Worm (Caenorhabditis elegans) whole organism, young adult: Measurements from ENCODE around the gene dmsr-4.

Source experiments
- F39B2.1 ChIP-seq: fragments of 200-800 bp; sonication (Bioruptor generic); IDR thresholded peaks from 2 replicates; pipeline ENCODE4 v1.3.6; 2022; ENCODE audit warnings: missing genetic modification reagents, missing genetic modification characterization, missing compliant biosample characterization
- F57C9.4 ChIP-seq: sonication (generic microtip); optimal IDR thresholded peaks from 2 replicates; lab custom pipeline; 2017; ENCODE audit warnings: mild to moderate bottlenecking, missing genetic modification characterization, missing compliant biosample characterization
- aptf-3 ChIP-seq: fragments of 200-800 bp; sonication (Bioruptor generic); IDR thresholded peaks from 2 replicates; pipeline ENCODE4 v1.3.6; 2022; ENCODE audit warnings: missing genetic modification characterization, missing compliant biosample characterization
- attf-5 ChIP-seq: fragments of 200-800 bp; sonication (Bioruptor generic); optimal IDR thresholded peaks from 2 replicates; lab custom pipeline; 2018; ENCODE audit warnings: mild to moderate bottlenecking, missing genetic modification characterization, missing compliant biosample characterization
- fkh-3 ChIP-seq: sonication (generic microtip); optimal IDR thresholded peaks from 2 replicates; lab custom pipeline; 2016; ENCODE audit warnings: mild to moderate bottlenecking, missing genetic modification characterization, missing compliant biosample characterization
- let-526 ChIP-seq: fragments of 200-800 bp; sonication (Bioruptor generic); IDR thresholded peaks from 2 replicates; pipeline ENCODE4 v1.3.6; 2022; ENCODE audit warnings: missing genetic modification reagents, missing genetic modification characterization, missing compliant biosample characterization
- lin-35 ChIP-seq, 3 experiments: fragments of 150-350 bp in 2 of 3; sonication (generic microtip) in 1 of 3; optimal IDR thresholded peaks; 2 replicates each; lab custom pipeline; 2014 to 2018; ENCODE audit warnings: missing biosample characterization in 3 of 3, missing genetic modification characterization in 3 of 3, missing genetic modification reagents in 3 of 3
- nfya-1 ChIP-seq: sonication (generic microtip); optimal IDR thresholded peaks from 2 replicates; lab custom pipeline; 2017; ENCODE audit warnings: antibody characterized with exemption, missing compliant biosample characterization, missing genetic modification characterization, borderline replicate concordance; ENCODE audit not compliant: insufficient read depth
- pha-4 ChIP-seq: fragments of 150-350 bp; sonication (generic microtip); optimal IDR thresholded peaks from 2 replicates; lab custom pipeline; 2014; ENCODE audit warnings: missing biosample characterization, missing genetic modification reagents, missing genetic modification characterization
- sdz-38 ChIP-seq: sonication (generic microtip); optimal IDR thresholded peaks from 2 replicates; lab custom pipeline; 2016; ENCODE audit warnings: missing genotype, missing genetic modification characterization, missing compliant biosample characterization
- snpc-4 ChIP-seq, 5 experiments: fragments of 150-350 bp in 1 of 5; sonication (generic microtip) in 4 of 5; optimal IDR thresholded peaks; 2 replicates each; lab custom pipeline; 2014 to 2018; ENCODE audit warnings: missing genetic modification characterization in 5 of 5, missing biosample characterization in 3 of 5, antibody characterized with exemption in 2 of 5, mild to moderate bottlenecking in 2 of 5, missing compliant biosample characterization in 2 of 5, missing genotype in 2 of 5, moderate library complexity in 2 of 5, missing genetic modification reagents in 1 of 5
- somi-1 ChIP-seq: fragments of 200-800 bp; sonication (Bioruptor generic); optimal IDR thresholded peaks from 2 replicates; lab custom pipeline; 2018; ENCODE audit warnings: mild to moderate bottlenecking, missing genetic modification characterization, missing compliant biosample characterization
- ztf-3 ChIP-seq: fragments of 200-800 bp; sonication (Bioruptor generic); optimal IDR thresholded peaks from 2 replicates; lab custom pipeline; 2018; ENCODE audit warnings: mild to moderate bottlenecking, missing genetic modification characterization, missing compliant biosample characterization

ce11 chrII:388533-388932, 31.7 kb upstream of the dmsr-4 start, which contains the start of gene nstp-4:
- no peak for TF ChIP-seq pha-4 (tag; lab: Kevin White, UChicago)
- no peak for TF ChIP-seq F39B2.1 (GFP tag; lab: Robert Waterston, UW)
- TF ChIP-seq nfya-1 (tag; lab: Kevin White, UChicago): no peak
- no peak for TF ChIP-seq snpc-4 (GFP tag; optimal IDR thresholded peaks at IDR 0.05; lab: Kevin White, UChicago)
- no peak for TF ChIP-seq snpc-4 (tag; optimal IDR thresholded peaks at IDR 0.05; lab: Kevin White, UChicago)
- TF ChIP-seq F57C9.4 (tag; lab: Kevin White, UChicago): no peak
- TF ChIP-seq fkh-3: no peak
- no peak for TF ChIP-seq aptf-3 (GFP tag; lab: Robert Waterston, UW)
- no peak for TF ChIP-seq somi-1 (GFP tag; lab: Kevin White, UChicago)
- TF ChIP-seq ztf-3: no peak
- no peak for TF ChIP-seq let-526
- TF ChIP-seq attf-5 (GFP tag; lab: Kevin White, UChicago): no peak
- TF ChIP-seq sdz-38 (tag; lab: Kevin White, UChicago): no peak
- no peak for TF ChIP-seq lin-35 (GFP tag; optimal IDR thresholded peaks at IDR 0.05; lab: Kevin White, UChicago)
